Worm (Caenorhabditis elegans) whole organism, L4/young adult: ENCODE measurements around the gene F13H6.5.

Experiments used
- W03F9.2 ChIP-seq: fragments of 150-350 bp; optimal IDR thresholded peaks from 2 replicates; lab custom pipeline; 2014; ENCODE audit warnings: missing biosample characterization, missing genetic modification characterization
- dao-5 ChIP-seq: sonication (generic microtip); optimal IDR thresholded peaks from 2 replicates; lab custom pipeline; 2016; ENCODE audit warnings: missing genotype, missing genetic modification characterization, moderate library complexity, missing compliant biosample characterization

- no peak for TF ChIP-seq W03F9.2 (tag; lab: Kevin White, UChicago)
- no peak for TF ChIP-seq dao-5 (tag; lab: Kevin White, UChicago)
Measured at ce11 chrV:6350109-6350508, 24.6 kb downstream of the F13H6.5 start.
